Fruit fly (Drosophila melanogaster) S2 (cell line): Measurements from ENCODE around the gene Cpr65Ec.

Experiments used
- CG8478 ChIP-seq: fragments of >200 bp; optimal IDR thresholded peaks from 2 replicates; lab custom pipeline; 2018
- CTCF ChIP-seq, 2 experiments: fragments of >200 bp; optimal IDR thresholded peaks; 2 replicates each; lab custom pipeline; 2018

Gene Cpr65Ec

DNA sequence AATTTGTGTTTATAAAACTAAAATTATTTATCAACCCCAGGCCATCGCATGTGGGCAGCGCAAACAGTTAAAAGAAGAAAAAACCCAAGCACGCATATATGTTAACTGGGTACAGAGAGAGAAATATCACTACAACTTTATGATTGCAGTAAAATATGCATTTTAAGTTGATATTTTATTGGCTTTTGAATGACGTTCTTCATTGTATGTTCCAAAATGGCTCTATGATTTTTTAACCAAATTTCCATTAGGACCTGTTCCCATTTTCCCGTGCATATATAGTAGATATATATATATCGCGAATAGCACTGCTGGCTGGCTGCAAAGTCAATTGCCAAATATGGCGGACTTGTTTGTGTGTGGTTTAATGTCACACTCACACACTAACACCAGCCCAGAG, 3.5 kb downstream of the Cpr65Ec start:
- TF ChIP-seq CG8478 (no peak), CTCF (optimal IDR thresholded peaks at IDR 0.05; lab: Kevin White, UChicago) (no peak)

DNA sequence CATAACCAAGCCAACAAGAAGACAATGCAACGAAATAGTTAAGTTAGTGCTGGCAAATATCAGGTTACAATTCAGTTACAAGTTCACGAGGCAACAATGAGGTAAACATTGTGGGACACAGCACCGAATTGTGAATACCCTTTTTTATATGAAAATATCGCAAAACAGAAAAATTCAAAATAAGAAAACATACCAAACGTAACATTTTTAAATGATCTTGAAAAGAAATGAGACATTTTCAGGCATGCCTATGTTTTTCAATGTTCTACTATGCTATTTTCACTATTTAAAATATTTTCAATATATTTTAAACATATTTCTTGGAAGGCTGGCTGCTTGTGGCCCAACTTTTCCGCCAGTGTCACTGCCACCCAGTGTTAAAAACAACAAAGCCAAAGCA, 10.9 kb downstream of the Cpr65Ec start:
- TF ChIP-seq CG8478, result no peak
- TF ChIP-seq CTCF (optimal IDR thresholded peaks at IDR 0.05; lab: Kevin White, UChicago), result no peak

DNA sequence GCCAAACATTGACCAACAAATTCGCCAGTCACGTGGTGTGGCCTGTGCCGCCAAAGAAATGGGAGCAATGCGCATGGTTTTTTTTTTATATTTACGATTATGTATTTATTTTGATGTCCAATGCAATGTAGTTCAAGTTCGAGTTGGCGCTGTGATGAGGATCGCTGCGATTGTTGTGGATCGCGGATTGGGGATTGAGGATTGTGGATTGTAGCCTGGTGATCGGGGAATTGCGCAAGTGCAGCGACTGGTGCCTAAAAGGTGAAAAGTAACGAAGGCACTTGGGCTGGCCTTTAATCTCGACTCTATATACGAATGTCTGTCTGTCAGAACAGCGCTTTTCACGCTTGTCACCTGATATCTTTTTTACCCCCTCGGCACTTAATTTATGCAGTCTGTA, 11.5 kb downstream of the Cpr65Ec start:
- TF ChIP-seq CTCF (optimal IDR thresholded peaks at IDR 0.05; lab: Kevin White, UChicago) (no peak), CG8478 (no peak)

DNA sequence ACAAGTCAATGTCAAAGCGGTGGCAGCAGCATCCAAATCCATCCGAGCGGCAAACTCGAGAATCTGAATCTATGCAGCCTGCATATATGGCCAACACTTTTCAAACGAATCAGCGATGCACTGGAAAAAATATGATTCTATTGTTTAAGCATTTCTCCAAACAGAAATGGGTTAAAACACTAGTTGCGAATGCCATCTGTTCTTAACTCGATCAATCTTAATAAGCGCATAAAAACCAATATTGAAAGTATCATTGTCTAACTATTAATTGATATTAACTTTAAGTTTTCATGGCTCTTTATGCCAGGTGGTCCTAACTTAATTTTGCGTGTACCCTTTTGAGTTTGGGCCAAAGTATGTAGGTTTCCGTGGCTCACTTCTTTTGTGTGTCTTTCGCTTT, 12.7 kb downstream of the Cpr65Ec start:
- no peak for TF ChIP-seq CG8478
- no peak for TF ChIP-seq CTCF (optimal IDR thresholded peaks at IDR 0.05; lab: Kevin White, UChicago)

DNA sequence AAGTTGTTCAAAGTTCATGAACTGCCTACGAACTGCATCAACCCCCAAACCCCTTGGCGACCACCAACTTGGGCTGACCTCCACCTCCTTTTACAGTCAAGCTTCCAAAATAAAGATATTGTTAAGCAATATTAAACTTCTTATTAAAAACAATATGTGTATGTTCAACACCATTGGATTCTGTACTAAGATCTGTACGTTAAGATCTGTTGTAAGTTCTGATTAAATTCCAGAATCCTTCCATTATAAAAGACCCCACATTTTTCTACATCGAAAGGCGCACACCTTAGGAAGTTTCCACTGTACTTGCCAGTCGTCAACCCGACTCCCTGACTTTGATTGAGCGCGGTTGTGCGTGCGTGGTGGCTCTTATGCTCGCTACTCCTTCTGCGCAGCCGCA, 20.0 kb downstream of the Cpr65Ec start:
- TF ChIP-seq CG8478 (no peak), CTCF (optimal IDR thresholded peaks at IDR 0.05; lab: Kevin White, UChicago) (no peak)

DNA sequence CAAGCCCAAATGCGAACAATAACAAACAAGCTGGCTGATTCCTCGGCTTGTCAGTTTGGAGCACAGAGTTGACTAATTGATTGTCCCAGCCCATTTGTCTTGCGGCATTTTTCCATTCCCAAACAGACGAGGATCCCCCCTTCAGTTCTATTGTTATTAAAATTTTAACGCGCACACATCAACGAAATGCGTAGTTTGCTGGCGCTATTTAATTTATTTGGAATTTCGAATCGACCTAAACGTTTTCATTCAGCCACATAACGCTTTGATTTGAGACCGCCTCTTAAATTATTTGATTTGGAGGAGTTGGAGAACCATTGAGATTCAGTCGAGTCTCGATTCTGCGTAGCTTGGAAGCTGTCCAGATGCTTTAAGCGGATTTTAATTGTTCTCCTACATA, 22.9 kb downstream of the Cpr65Ec start:
- no peak for TF ChIP-seq CTCF (optimal IDR thresholded peaks at IDR 0.05; lab: Kevin White, UChicago)

DNA sequence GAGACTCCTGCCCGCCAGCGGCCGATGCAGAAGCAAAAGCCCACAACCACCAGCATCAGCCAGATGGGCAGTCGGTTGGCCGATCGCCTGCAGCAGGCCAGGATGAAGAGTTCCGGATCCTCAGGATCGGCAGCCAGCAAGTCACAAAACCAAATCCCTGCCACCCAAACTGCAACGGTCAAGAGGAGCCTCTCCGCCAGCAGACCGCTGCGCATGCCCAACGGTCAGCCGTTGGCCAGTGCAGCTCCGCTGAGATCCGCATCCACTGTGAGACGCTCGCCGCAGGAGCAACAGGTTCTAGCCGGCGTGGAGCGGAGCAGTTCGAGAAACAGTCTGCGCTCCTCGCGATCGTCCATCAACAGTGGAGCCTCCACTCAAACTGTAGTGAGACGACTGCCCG, 29.1 kb downstream of the Cpr65Ec start:
- no peak for TF ChIP-seq CG8478
- no peak for TF ChIP-seq CTCF (optimal IDR thresholded peaks at IDR 0.05; lab: Kevin White, UChicago)

DNA sequence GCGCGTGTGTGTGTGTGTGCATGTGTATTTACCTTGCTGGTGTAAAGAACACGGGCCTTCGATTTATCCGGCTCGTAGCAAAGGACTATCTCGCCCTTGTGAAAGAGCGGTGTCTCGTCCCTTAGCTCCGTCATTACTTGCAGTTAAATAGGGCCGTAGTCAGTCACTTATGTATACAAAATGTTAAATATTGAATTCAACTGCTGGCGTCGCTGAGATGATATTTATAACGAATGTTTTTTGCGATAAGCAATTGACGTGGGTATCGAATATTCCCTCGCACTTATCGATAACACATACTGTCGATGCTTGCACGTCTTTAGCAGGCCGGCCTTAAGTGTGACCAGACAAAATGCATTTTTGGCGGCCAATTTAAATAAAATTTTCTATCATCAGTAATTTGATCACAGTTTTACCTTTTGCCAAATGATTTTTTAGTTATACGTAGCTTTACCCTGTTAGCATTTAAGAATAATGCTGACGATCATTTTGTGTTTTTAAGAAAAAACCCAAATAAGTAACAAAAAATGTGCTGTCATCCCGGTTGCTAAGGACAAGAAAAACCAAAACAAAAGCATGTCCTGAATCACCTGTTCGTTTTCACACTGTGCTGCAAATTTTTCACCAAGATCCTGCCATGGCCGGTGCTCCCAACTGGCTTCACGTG, 32.4 kb downstream of the Cpr65Ec start, which contains the start of the genes msl-3 and BBS1:
msl-3 (minus strand) TSS at position 245 of the 667 bp plus-strand sequence.
BBS1 (plus strand) TSS at position 617 of the 667 bp plus-strand sequence.
- TF ChIP-seq CG8478 (no peak), CTCF (optimal IDR thresholded peaks at IDR 0.05; lab: Kevin White, UChicago) (no peak)

DNA sequence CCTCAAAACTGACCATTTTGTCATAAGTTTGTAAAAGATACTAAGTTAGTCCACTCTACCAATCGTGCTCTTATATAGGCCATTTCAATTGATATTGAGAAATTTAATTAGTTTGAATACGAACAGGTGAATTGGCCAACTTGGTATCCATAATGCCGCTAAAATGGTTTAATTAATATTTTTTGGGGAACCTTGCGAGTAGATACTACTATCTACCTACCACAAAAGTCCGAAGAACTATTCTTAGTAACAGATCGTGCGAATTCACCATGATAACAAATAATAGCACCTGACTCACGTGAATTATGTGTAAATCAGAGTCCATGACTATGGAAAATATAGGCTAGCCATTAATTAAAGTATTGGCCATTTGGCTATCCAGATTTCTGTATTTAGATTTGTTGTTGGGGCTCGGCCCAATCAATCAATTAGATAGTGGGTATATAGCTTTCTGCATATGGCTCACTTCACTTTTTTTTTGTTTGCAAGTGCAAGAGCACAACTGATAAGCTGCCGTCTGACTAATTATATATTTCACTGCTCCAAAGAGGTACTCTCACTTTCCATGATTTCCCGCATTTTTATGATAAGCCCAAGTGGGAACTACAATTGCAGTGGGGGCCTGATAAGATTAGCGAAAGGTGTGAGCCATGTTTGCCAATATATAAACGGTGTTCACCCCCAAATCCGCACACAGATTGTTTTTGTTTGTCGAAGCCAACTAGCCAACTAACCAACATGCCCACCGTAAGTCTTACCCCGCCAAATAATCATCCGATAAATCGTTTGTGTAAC, 35.4 kb downstream of the Cpr65Ec start, which contains the start of the genes Acbp4 and Acbp6:
Acbp4 (minus strand) TSS at position 51 of the 795 bp plus-strand sequence.
Acbp6 (plus strand) TSS at position 690 of the 795 bp plus-strand sequence.
- TF ChIP-seq CG8478 (no peak), CTCF (optimal IDR thresholded peaks at IDR 0.05; lab: Kevin White, UChicago) (no peak)

DNA sequence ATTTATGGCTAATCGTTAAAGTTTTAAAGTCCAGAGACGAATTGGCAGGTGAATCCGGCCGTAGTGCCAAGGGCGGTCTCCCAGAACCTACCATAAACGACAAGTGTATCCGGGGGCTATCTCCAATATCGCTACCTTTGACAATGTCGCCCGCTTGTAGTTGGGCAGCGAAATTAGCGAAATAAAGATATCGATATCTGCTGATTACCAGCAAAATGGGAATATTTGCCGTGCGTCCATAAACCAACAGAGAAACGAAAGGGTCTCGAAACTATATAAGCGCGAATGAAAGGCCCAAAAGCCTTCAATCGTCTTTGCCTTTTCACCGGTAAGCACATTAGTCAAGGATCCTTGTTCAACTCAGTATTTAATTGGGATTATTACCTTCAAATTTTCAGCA, 37.6 kb downstream of the Cpr65Ec start, which contains the start of gene Acbp3:
Acbp3 (plus strand) TSS at position 301 of the 400 bp plus-strand sequence.
- TF ChIP-seq CG8478 (no peak), CTCF (optimal IDR thresholded peaks at IDR 0.05; lab: Kevin White, UChicago) (no peak)

DNA sequence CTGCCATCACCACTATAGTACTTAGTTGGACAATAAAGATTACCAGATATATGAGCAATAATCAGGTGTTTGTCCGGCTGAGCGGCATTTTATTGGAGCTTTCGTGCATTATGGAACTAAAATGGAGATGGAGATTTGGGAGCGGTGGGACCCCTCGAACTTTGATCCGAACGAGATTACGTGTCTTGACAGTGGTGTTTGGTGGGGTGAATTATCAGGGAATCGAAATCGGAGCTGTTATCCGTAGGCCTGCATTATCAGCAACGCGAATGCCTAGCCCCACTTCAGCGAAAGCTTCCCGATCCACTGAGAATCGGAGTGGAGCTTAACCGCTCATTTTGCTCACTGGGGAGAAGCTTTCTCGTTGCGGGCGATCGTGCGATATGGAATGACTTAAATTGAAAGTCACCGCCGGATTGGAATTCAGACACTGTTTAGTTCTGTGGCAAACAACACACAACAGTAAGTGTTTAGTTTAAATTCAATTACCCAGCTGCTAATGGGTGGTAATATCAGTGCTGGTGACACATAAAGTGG, 38.5 kb downstream of the Cpr65Ec start, which contains the start of gene Acbp2:
Acbp2 (plus strand) TSS at position 417 of the 537 bp plus-strand sequence.
- TF ChIP-seq CTCF (optimal IDR thresholded peaks at IDR 0.05; lab: Kevin White, UChicago) (no peak), CG8478 (no peak)

DNA sequence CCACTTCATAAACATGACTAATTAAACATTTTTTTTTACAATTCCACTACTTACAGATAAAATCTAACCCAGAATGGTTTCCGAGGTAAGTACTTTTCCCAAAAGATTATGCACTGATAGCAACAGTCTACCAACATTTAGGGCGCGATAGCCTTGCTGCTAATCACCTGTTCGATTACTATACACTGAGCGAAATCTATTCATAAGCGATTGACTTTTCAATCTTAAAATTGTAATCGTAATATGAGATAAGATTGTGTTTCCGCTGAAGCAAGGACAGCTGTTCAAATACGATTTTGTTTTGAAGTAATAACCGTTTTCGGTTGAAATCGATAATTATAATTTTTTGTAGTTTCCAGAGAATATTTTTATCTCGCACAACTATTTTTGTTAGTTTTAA, 39.6 kb downstream of the Cpr65Ec start:
- no peak for TF ChIP-seq CTCF (optimal IDR thresholded peaks at IDR 0.05; lab: Kevin White, UChicago)
- no peak for TF ChIP-seq CG8478

DNA sequence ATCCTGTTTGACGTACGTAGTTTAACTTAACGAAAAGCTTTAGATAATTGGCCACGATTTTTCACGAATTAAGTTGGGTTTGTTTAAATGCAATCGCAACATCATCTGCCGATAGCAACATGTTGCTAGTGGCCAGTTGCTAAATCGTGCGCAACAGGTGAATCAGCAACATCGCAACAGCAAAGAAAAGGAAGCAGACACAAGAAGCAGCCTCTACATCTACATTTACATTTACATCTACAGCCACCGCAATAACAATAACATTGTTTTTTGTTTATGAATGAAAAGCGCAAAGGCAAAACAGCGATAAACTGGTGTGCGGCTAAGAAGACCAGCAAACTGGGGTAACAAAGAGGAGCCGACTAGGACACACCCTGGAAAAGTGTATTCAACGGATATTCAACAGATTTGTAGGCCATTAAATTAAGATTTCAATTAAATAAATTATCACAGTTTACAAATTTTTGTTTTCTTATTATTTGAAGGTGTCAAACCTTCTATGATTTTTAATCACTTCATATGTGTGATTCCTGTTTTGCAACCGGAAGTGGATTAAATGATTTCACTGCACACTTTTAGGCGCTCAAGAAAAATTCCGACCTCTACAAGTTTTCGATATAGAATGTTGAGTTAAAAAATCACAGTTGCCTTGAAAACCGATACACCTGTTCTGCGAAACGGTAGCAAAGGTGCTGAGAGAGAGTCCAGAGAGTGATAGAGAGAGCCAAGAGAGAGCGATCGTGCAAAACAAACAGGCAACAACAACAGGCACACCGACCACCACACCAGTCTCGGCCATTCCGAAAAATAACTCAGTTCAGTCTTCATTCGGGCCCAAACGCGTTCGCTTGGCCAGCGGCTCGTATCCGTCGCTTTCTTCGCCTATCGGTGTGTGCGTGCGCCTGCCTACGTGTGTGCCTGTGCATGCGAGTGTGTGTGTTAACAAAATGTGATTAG, 41.0 kb downstream of the Cpr65Ec start, which contains the start of gene melt:
melt (plus strand) TSS at position 818 of the 957 bp plus-strand sequence.
- no peak for TF ChIP-seq CTCF (optimal IDR thresholded peaks at IDR 0.05; lab: Kevin White, UChicago)
- no peak for TF ChIP-seq CG8478

DNA sequence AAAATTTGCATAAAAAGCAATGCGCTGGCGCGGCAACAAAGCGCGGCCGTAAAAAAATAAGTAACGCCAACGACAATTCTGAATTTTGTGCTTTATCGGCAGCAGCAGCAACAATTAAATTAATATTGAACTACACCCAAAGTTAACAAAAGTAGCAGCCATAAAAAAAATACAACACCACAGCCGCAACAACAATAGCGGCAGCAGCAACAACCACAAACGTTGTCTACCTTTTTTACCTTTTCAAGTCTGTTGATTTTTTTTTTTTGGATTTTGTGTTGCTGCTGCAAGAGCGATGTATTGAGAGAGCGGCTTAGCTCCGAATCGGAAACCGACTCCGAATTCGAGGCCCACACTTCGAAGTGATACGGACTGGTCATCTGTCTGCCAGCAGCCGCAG, 41.8 kb downstream of the Cpr65Ec start:
- TF ChIP-seq CG8478 (no peak), CTCF (optimal IDR thresholded peaks at IDR 0.05; lab: Kevin White, UChicago) (no peak)

DNA sequence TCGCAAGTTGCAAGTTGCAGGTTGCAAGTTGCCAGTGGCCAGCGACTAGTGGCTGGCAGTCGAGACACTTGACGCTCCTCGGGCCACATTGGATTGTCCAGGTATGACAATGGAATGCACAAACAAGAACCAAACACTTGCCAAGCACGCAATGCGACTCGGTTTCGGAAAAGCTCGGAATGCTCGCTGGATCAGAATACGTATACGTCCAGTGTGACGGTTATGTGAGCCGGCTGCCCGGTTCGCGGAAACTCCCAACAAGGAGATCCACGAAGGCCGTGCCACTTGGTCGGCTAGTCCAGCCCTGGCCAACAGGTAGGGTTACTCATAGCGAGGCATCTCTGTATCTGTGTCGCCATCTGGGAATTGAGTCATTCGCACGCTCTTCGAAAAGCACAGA, 43.7 kb downstream of the Cpr65Ec start:
- TF ChIP-seq CG8478, result no peak
- no peak for TF ChIP-seq CTCF (optimal IDR thresholded peaks at IDR 0.05; lab: Kevin White, UChicago)
